Worm (Caenorhabditis elegans) whole organism, mixed stage, embryonic: ENCODE results near the gene hint-3.

ENCODE experiments used
- blmp-1 ChIP-seq: fragments of 150-350 bp; optimal IDR thresholded peaks from 2 replicates; lab custom pipeline; 2014; ENCODE audit warnings: missing biosample characterization, missing genetic modification characterization
- elt-1 ChIP-seq: sonication (generic microtip); optimal IDR thresholded peaks from 2 replicates; lab custom pipeline; 2017; ENCODE audit warnings: missing genetic modification characterization, mild to moderate bottlenecking, missing compliant biosample characterization, antibody characterized with exemption, moderate library complexity, borderline replicate concordance; ENCODE audit not compliant: insufficient read depth
- elt-3 ChIP-seq: fragments of 150-350 bp; optimal IDR thresholded peaks from 2 replicates; lab custom pipeline; 2014; ENCODE audit warnings: missing biosample characterization, missing genetic modification characterization
- mep-1 ChIP-seq: fragments of 150-350 bp; optimal IDR thresholded peaks from 2 replicates; lab custom pipeline; 2017; ENCODE audit warnings: missing biosample characterization, missing genetic modification reagents, missing genetic modification characterization, inconsistent platforms
- nhr-28 ChIP-seq: fragments of 150-350 bp; optimal IDR thresholded peaks from 2 replicates; lab custom pipeline; 2014; ENCODE audit warnings: missing biosample characterization, missing genetic modification characterization
- pha-4 ChIP-seq: fragments of 150-350 bp; optimal IDR thresholded peaks from 2 replicates; lab custom pipeline; 2018; ENCODE audit warnings: missing biosample characterization, missing genetic modification reagents, missing genetic modification characterization
- zip-8 ChIP-seq: fragments of 150-350 bp; optimal IDR thresholded peaks from 2 replicates; lab custom pipeline; 2014; ENCODE audit warnings: missing biosample characterization, missing genetic modification characterization
- ztf-11 ChIP-seq: fragments of 150-350 bp; optimal IDR thresholded peaks from 2 replicates; lab custom pipeline; 2014; ENCODE audit warnings: missing biosample characterization, missing genetic modification characterization

DNA sequence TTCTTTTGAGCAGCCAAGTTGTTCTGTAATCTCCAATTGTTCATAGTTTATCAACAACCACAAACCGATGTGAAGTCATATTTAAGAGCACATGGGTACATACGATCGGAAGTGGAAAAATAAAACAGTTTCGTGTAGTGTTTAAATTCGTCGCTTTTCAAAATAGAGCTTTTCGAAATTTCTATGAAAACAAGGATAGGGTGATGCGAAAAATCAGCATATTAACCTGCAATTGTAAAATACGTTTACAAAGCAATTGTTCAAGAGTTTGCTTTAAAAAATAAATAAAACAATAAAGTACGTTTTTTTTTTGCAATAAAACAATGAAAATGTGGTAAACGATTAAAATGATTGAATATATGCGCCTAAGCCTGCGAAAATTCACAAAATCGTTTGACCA is 38.3 kb upstream of the hint-3 start, which contains the start of gene ZK105.14:
- TF ChIP-seq blmp-1 (tag; lab: Kevin White, UChicago) (no peak), ztf-11 (no peak), nhr-28 (tag; lab: Kevin White, UChicago) (no peak), elt-3 (tag; lab: Kevin White, UChicago) (no peak), elt-1 (no peak), zip-8 (no peak), mep-1 (tag; lab: Kevin White, UChicago) (no peak), pha-4 (tag; lab: Kevin White, UChicago) (no peak)
